Worm (Caenorhabditis elegans): ENCODE data around the gene F09A5.2.

DNA sequence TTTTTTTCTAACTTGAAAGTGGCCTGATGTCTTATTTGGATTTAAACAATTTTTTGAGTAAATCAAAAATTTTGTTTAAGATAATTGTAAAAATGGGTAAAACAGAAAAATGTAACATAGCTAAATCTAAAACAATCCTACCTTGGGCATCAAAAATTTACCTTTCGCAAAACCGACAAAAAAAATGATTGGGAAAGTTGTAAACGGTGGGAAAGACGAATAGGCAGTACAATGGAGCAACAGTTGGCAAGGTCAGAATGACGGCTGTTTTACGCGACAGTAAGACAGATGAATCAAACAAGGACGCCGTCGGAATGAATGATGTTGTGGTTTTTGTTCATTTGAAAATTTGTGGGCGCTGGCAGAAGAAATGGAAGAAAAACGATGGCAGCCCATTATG is 39.5 kb downstream of the F09A5.2 start:
- TF ChIP-seq pha-4 (tag; optimal IDR thresholded peaks at IDR 0.05) = no peak
- no peak for TF ChIP-seq unc-39 (tag; optimal IDR thresholded peaks at IDR 0.05)
- TF ChIP-seq unc-62 (GFP tag; optimal IDR thresholded peaks at IDR 0.05) = no peak
- no peak for TF ChIP-seq M03D4.4 (tag; optimal IDR thresholded peaks at IDR 0.05)
- TF ChIP-seq ces-1 (GFP tag; optimal IDR thresholded peaks at IDR 0.05) = no peak
- no peak for TF ChIP-seq nhr-28 (tag; optimal IDR thresholded peaks at IDR 0.05)
- no peak for TF ChIP-seq lin-13 (tag; optimal IDR thresholded peaks at IDR 0.05)
- TF ChIP-seq nhr-237 (tag; optimal IDR thresholded peaks at IDR 0.05) = no peak
